Worm (Caenorhabditis elegans) whole organism, L4/young adult: ENCODE results near the gene lim-8.

Experiments
- W03F9.2 ChIP-seq: fragments of 150-350 bp; optimal IDR thresholded peaks from 2 replicates; lab custom pipeline; 2014; ENCODE audit warnings: missing biosample characterization, missing genetic modification characterization
- dao-5 ChIP-seq: sonication (generic microtip); optimal IDR thresholded peaks from 2 replicates; lab custom pipeline; 2016; ENCODE audit warnings: missing genotype, missing genetic modification characterization, moderate library complexity, missing compliant biosample characterization
- him-1 ChIP-seq: sonication (generic microtip); optimal IDR thresholded peaks from 2 replicates; lab custom pipeline; 2016; ENCODE audit warnings: missing genotype, missing genetic modification reagents, missing genetic modification characterization, missing compliant biosample characterization

DNA sequence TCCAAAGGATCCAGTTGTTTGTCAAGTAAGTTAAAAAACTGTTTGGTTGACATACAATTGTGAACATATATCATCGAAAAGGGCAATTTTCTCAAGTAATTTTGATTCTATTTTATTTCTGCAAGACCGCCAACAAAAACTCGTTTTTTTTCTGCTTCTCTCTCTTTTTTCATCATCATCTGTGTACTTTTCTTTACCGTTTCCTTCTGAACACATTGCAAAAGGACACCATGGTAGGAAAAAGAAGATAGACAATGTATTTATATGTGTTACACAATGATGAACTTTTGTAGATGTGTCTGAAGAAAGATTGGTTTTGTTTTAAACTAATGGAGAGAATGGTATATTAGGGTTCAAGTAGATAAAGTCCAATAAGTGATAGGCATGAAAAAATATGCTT, 3.7 kb upstream of the lim-8 start:
- TF ChIP-seq W03F9.2 (tag; lab: Kevin White, UChicago): no peak
- TF ChIP-seq him-1: no peak
- TF ChIP-seq dao-5 (tag; lab: Kevin White, UChicago): no peak
